Fruit fly (Drosophila melanogaster) whole organism, prepupa: ENCODE results near the gene CG6847.

Source experiments
- CG10669 ChIP-seq: fragments of 200-800 bp; sonication (Bioruptor generic); optimal IDR thresholded peaks from 3 replicates; lab custom pipeline; 2018; ENCODE audit warnings: missing biosample characterization, mild to moderate bottlenecking, missing genetic modification characterization, moderate library complexity
- CG11762 ChIP-seq: fragments of 200-800 bp; sonication (Bioruptor generic); optimal IDR thresholded peaks from 3 replicates; lab custom pipeline; 2016; ENCODE audit warnings: missing biosample characterization, missing genetic modification characterization; ENCODE audit not compliant: insufficient read depth
- CG11902 ChIP-seq: fragments of 200-800 bp; sonication (Bioruptor generic); optimal IDR thresholded peaks from 3 replicates; lab custom pipeline; 2016; ENCODE audit warnings: missing biosample characterization, missing genetic modification characterization
- CG16779 ChIP-seq: fragments of 200-800 bp; sonication (Bioruptor generic); optimal IDR thresholded peaks from 3 replicates; lab custom pipeline; 2017; ENCODE audit warnings: missing biosample characterization, mild to moderate bottlenecking, missing genetic modification characterization
- CG3032 ChIP-seq: fragments of 200-800 bp; optimal IDR thresholded peaks from 2 replicates; lab custom pipeline; 2019; ENCODE audit warnings: missing biosample characterization, mild to moderate bottlenecking, missing genetic modification characterization, moderate library complexity
- CG32006 ChIP-seq: fragments of 200-800 bp; sonication (Bioruptor generic); optimal IDR thresholded peaks from 3 replicates; lab custom pipeline; 2017; ENCODE audit warnings: missing biosample characterization, mild to moderate bottlenecking, missing genetic modification characterization
- CG34406 ChIP-seq: fragments of 200-800 bp; sonication (Bioruptor generic); optimal IDR thresholded peaks from 3 replicates; lab custom pipeline; 2016; ENCODE audit warnings: missing biosample characterization, missing genetic modification characterization
- CG3919 ChIP-seq: fragments of 200-800 bp; sonication (Bioruptor generic); optimal IDR thresholded peaks from 3 replicates; lab custom pipeline; 2016; ENCODE audit warnings: missing biosample characterization, missing genetic modification characterization
- CG6163 ChIP-seq: fragments of 200-800 bp; sonication (Bioruptor generic); IDR thresholded peaks from 3 replicates; pipeline ENCODE4 v1.3.6; 2022; ENCODE audit warnings: missing biosample characterization, missing genetic modification characterization
- CG6792 ChIP-seq: fragments of 200-800 bp; sonication (Bioruptor generic); optimal IDR thresholded peaks from 3 replicates; lab custom pipeline; 2016; ENCODE audit warnings: missing biosample characterization, missing genetic modification characterization
- CG6808 ChIP-seq: fragments of 200-800 bp; sonication (Bioruptor generic); optimal IDR thresholded peaks from 3 replicates; lab custom pipeline; 2017; ENCODE audit warnings: missing biosample characterization, missing genetic modification characterization, mild to moderate bottlenecking, moderate library complexity, missing genetic modification reagents
- CG7368 ChIP-seq: fragments of 200-800 bp; sonication (Bioruptor generic); optimal IDR thresholded peaks from 3 replicates; lab custom pipeline; 2016; ENCODE audit warnings: missing biosample characterization, missing genetic modification characterization
- CG8119 ChIP-seq: fragments of 200-800 bp; sonication (Bioruptor generic); IDR thresholded peaks from 3 replicates; pipeline ENCODE4 v1.3.6; 2022; ENCODE audit warnings: missing biosample characterization, missing genetic modification characterization
- CG8319 ChIP-seq: fragments of 200-800 bp; sonication (Bioruptor generic); optimal IDR thresholded peaks from 3 replicates; lab custom pipeline; 2016; ENCODE audit warnings: missing biosample characterization, missing genetic modification characterization
- CG8632 ChIP-seq: fragments of 200-800 bp; sonication (Bioruptor generic); optimal IDR thresholded peaks from 3 replicates; lab custom pipeline; 2016; ENCODE audit warnings: missing biosample characterization, missing genetic modification characterization
- CG9139 ChIP-seq: fragments of 200-800 bp; sonication (Bioruptor generic); optimal IDR thresholded peaks from 3 replicates; lab custom pipeline; 2017; ENCODE audit warnings: missing biosample characterization, mild to moderate bottlenecking, missing genetic modification characterization
- Eip75B ChIP-seq: fragments of 200-800 bp; sonication (Bioruptor generic); optimal IDR thresholded peaks from 3 replicates; lab custom pipeline; 2016; ENCODE audit warnings: missing biosample characterization, missing genetic modification characterization
- Eip78C ChIP-seq: fragments of 200-800 bp; sonication (Bioruptor generic); peaks from one replicate; lab custom pipeline; 2016; ENCODE audit warnings: missing biosample characterization, missing genetic modification characterization
- Eip93F ChIP-seq: fragments of 200-800 bp; sonication (Bioruptor generic); optimal IDR thresholded peaks from 2 replicates; lab custom pipeline; 2016; ENCODE audit warnings: missing biosample characterization, mild to moderate bottlenecking, missing genetic modification characterization
- Ets21C ChIP-seq: fragments of 200-800 bp; sonication (Bioruptor generic); optimal IDR thresholded peaks from 3 replicates; lab custom pipeline; 2016; ENCODE audit warnings: missing biosample characterization, missing genetic modification characterization
- Ets96B ChIP-seq: fragments of 200-800 bp; optimal IDR thresholded peaks from 2 replicates; lab custom pipeline; 2019; ENCODE audit warnings: missing biosample characterization, mild to moderate bottlenecking, missing genetic modification characterization, moderate library complexity
- Hr39 ChIP-seq: fragments of 200-800 bp; sonication (Bioruptor generic); optimal IDR thresholded peaks from 2 replicates; lab custom pipeline; 2016; ENCODE audit warnings: missing biosample characterization, missing genetic modification characterization
- Hr4 ChIP-seq: fragments of 200-800 bp; sonication (Bioruptor generic); optimal IDR thresholded peaks from 3 replicates; lab custom pipeline; 2016; ENCODE audit warnings: missing biosample characterization, missing genetic modification characterization
- Lpt ChIP-seq: fragments of 200-800 bp; sonication (Bioruptor generic); optimal IDR thresholded peaks from 3 replicates; lab custom pipeline; 2016; ENCODE audit warnings: missing biosample characterization, missing genetic modification characterization
- Met ChIP-seq: fragments of 200-800 bp; sonication (Bioruptor generic); optimal IDR thresholded peaks from 3 replicates; lab custom pipeline; 2016; ENCODE audit warnings: missing biosample characterization, missing genetic modification characterization
- Smox ChIP-seq: fragments of 200-800 bp; sonication (Bioruptor generic); optimal IDR thresholded peaks from 3 replicates; lab custom pipeline; 2016; ENCODE audit warnings: missing biosample characterization, missing genetic modification characterization
- Sox14 ChIP-seq: fragments of 200-800 bp; sonication (Bioruptor generic); optimal IDR thresholded peaks from 3 replicates; lab custom pipeline; 2016; ENCODE audit warnings: missing biosample characterization, missing genetic modification characterization
- Sox15 ChIP-seq: fragments of 200-800 bp; sonication (Bioruptor generic); optimal IDR thresholded peaks from 3 replicates; lab custom pipeline; 2016; ENCODE audit warnings: missing biosample characterization, missing genetic modification characterization
- acj6 ChIP-seq: fragments of 200-800 bp; sonication (Bioruptor generic); optimal IDR thresholded peaks from 3 replicates; lab custom pipeline; 2016; ENCODE audit warnings: missing biosample characterization, missing genetic modification characterization
- dac ChIP-seq: fragments of 200-800 bp; sonication (Bioruptor generic); optimal IDR thresholded peaks from 2 replicates; lab custom pipeline; 2017; ENCODE audit warnings: missing biosample characterization, mild to moderate bottlenecking, missing genetic modification characterization
- dsx ChIP-seq: fragments of 200-800 bp; optimal IDR thresholded peaks from 3 replicates; lab custom pipeline; 2019; ENCODE audit warnings: missing biosample characterization, mild to moderate bottlenecking, missing genetic modification characterization, moderate library complexity; ENCODE audit not compliant: poor library complexity, severe bottlenecking
- eg ChIP-seq: fragments of 200-800 bp; sonication (Bioruptor generic); IDR thresholded peaks from 3 replicates; pipeline ENCODE4 v1.3.6; 2022; ENCODE audit warnings: missing biosample characterization, missing genetic modification characterization
- esn ChIP-seq: fragments of 200-800 bp; sonication (Bioruptor generic); optimal IDR thresholded peaks from 2 replicates; lab custom pipeline; 2016; ENCODE audit warnings: missing biosample characterization, mild to moderate bottlenecking, missing genetic modification characterization, moderate library complexity
- fd59A ChIP-seq: fragments of 200-800 bp; sonication (Bioruptor generic); optimal IDR thresholded peaks from 2 replicates; lab custom pipeline; 2017; ENCODE audit warnings: missing biosample characterization, mild to moderate bottlenecking, missing genetic modification characterization, missing genetic modification reagents
- fd85E ChIP-seq: fragments of 200-800 bp; sonication (Bioruptor generic); optimal IDR thresholded peaks from 3 replicates; lab custom pipeline; 2016; ENCODE audit warnings: missing biosample characterization, missing genetic modification characterization
- fkh ChIP-seq: fragments of 200-800 bp; sonication (Bioruptor generic); optimal IDR thresholded peaks from 3 replicates; lab custom pipeline; 2017; ENCODE audit warnings: missing biosample characterization, mild to moderate bottlenecking, missing genetic modification characterization, moderate library complexity
- lz ChIP-seq: fragments of 200-800 bp; sonication (Bioruptor generic); optimal IDR thresholded peaks from 3 replicates; lab custom pipeline; 2016; ENCODE audit warnings: missing biosample characterization, missing genetic modification characterization
- net ChIP-seq: fragments of 200-800 bp; sonication (Bioruptor generic); optimal IDR thresholded peaks from 3 replicates; lab custom pipeline; 2016; ENCODE audit warnings: missing biosample characterization, missing genetic modification characterization
- pdm3 ChIP-seq: fragments of 200-800 bp; sonication (Bioruptor generic); optimal IDR thresholded peaks from 3 replicates; lab custom pipeline; 2016; ENCODE audit warnings: missing biosample characterization, missing genetic modification characterization
- salr ChIP-seq, 2 experiments: fragments of 200-800 bp; sonication (Bioruptor generic); optimal IDR thresholded peaks; 3 replicates each; lab custom pipeline; 2016 to 2018; ENCODE audit warnings: missing biosample characterization in 2 of 2, missing genetic modification characterization in 2 of 2, mild to moderate bottlenecking in 1 of 2
- spab ChIP-seq: fragments of 200-800 bp; sonication (Bioruptor generic); optimal IDR thresholded peaks from 2 replicates; lab custom pipeline; 2017; ENCODE audit warnings: missing biosample characterization, mild to moderate bottlenecking, missing genetic modification characterization, missing genetic modification reagents
- svp ChIP-seq: fragments of 200-800 bp; sonication (Bioruptor generic); peaks from one replicate; lab custom pipeline; 2016; ENCODE audit warnings: missing biosample characterization, missing genetic modification characterization
- vri ChIP-seq: fragments of 200-800 bp; sonication (Bioruptor generic); optimal IDR thresholded peaks from 3 replicates; lab custom pipeline; 2016; ENCODE audit warnings: missing biosample characterization, mild to moderate bottlenecking, missing genetic modification characterization

Gene CG6847

dm6 chrX:17880269-17880889 lies 30.9 kb upstream of the CG6847 start (continued):
- TF ChIP-seq Met (GFP tag; lab: Kevin White, UChicago): peak; percentile 95
- peak; percentile 97 for TF ChIP-seq svp
- peak; percentile 94 for TF ChIP-seq Sox14 (GFP tag; lab: Kevin White, UChicago)
- TF ChIP-seq Eip75B (GFP tag; lab: Kevin White, UChicago): peak; percentile 91
- TF ChIP-seq fd85E: peak; percentile 53
- TF ChIP-seq Ets21C (GFP tag; lab: Kevin White, UChicago): peak; percentile 95
- TF ChIP-seq esn (GFP tag; lab: Kevin White, UChicago): peak; percentile 94
- TF ChIP-seq CG7368 (GFP tag; lab: Kevin White, UChicago): peak; percentile 79
- peak; percentile 96 for TF ChIP-seq pdm3 (GFP tag; lab: Kevin White, UChicago)
- peak; percentile 71 for TF ChIP-seq fkh (GFP tag; lab: Kevin White, UChicago)
- peak; percentile 91 for TF ChIP-seq acj6 (GFP tag; lab: Kevin White, UChicago)
- TF ChIP-seq CG6792: peak; percentile 88
- TF ChIP-seq CG6163 (GFP tag; lab: Robert Waterston, UW): peak; percentile 92
- TF ChIP-seq eg (GFP tag; lab: Robert Waterston, UW): peak; percentile 97
- peak; percentile 85 for TF ChIP-seq Sox15 (GFP tag; lab: Kevin White, UChicago)
- TF ChIP-seq CG9139 (GFP tag; lab: Kevin White, UChicago): peak; percentile 6
- peak; percentile 86 for TF ChIP-seq net (GFP tag; lab: Kevin White, UChicago)
- peak; percentile 87 for TF ChIP-seq CG8632 (GFP tag; lab: Kevin White, UChicago)
- TF ChIP-seq vri (GFP tag; lab: Kevin White, UChicago): peak; percentile 93
- TF ChIP-seq CG11762 (GFP tag; lab: Kevin White, UChicago): peak; percentile 80
- TF ChIP-seq salr (GFP tag; optimal IDR thresholded peaks at IDR 0.05; lab: Kevin White, UChicago): peak; percentile 79 to 80
- peak; percentile 87 for TF ChIP-seq dac (GFP tag; lab: Kevin White, UChicago)
- peak; percentile 75 for TF ChIP-seq dsx (GFP tag; lab: Kevin White, UChicago)
- TF ChIP-seq Ets96B (tag; lab: Kevin White, UChicago): peak; percentile 75
- peak; percentile 77 for TF ChIP-seq CG8319
- peak; percentile 78 for TF ChIP-seq CG3032 (tag; lab: Kevin White, UChicago)
- peak; percentile 93 for TF ChIP-seq Smox (GFP tag; lab: Kevin White, UChicago)
- peak; percentile 47 for TF ChIP-seq spab (GFP tag; lab: Kevin White, UChicago)
- TF ChIP-seq CG32006 (GFP tag; lab: Kevin White, UChicago): peak; percentile 95

dm6 chrX:17881138-17882121 lies 29.8 kb upstream of the CG6847 start:
- TF ChIP-seq acj6 (GFP tag; lab: Kevin White, UChicago) (peak; percentile 67), Eip75B (GFP tag; lab: Kevin White, UChicago) (no peak), CG8119 (GFP tag; lab: Robert Waterston, UW) (peak; percentile 63), Ets21C (GFP tag; lab: Kevin White, UChicago) (peak; percentile 73), CG32006 (GFP tag; lab: Kevin White, UChicago) (peak; percentile 80), CG34406 (GFP tag; lab: Kevin White, UChicago) (peak; percentile 37), CG6808 (GFP tag; lab: Kevin White, UChicago) (peak; percentile 61), Lpt (GFP tag; lab: Kevin White, UChicago) (peak; percentile 59), CG6792 (peak; percentile 58), CG3919 (GFP tag; lab: Kevin White, UChicago) (peak; percentile 71), fd59A (peak; percentile 14), CG11762 (GFP tag; lab: Kevin White, UChicago) (peak; percentile 25), CG8632 (GFP tag; lab: Kevin White, UChicago) (peak; percentile 30), CG10669 (GFP tag; lab: Kevin White, UChicago) (peak; percentile 38), svp (peak; percentile 96), Eip93F (GFP tag; lab: Kevin White, UChicago) (peak; percentile 54), Ets96B (tag; lab: Kevin White, UChicago) (peak; percentile 16), CG9139 (GFP tag; lab: Kevin White, UChicago) (no peak), Met (GFP tag; lab: Kevin White, UChicago) (peak; percentile 77), Hr4 (GFP tag; lab: Kevin White, UChicago) (peak; percentile 85), lz (peak; percentile 78), Eip78C (GFP tag; lab: Kevin White, UChicago) (peak; percentile 85), fd85E (no peak), Sox15 (GFP tag; lab: Kevin White, UChicago) (peak; percentile 44), dac (GFP tag; lab: Kevin White, UChicago) (peak; percentile 15), Hr39 (GFP tag; lab: Kevin White, UChicago) (peak; percentile 88), CG16779 (tag; lab: Kevin White, UChicago) (no peak), spab (GFP tag; lab: Kevin White, UChicago) (no peak), eg (GFP tag; lab: Robert Waterston, UW) (peak; percentile 85), CG8319 (peak; percentile 44), CG11902 (GFP tag; lab: Kevin White, UChicago) (peak; percentile 50)
